Worm (Caenorhabditis elegans): Measurements from ENCODE around the gene dhs-8.

The dhs-8 gene

ce11 chrII:14523070-14523572 lies 25.3 kb downstream of the dhs-8 start, which contains the start of gene btb-20:
Gene btb-20 (minus strand): TSS chrII:14523522.
- TF ChIP-seq fkh-10 (GFP tag; optimal IDR thresholded peaks at IDR 0.05): no peak
- no peak for TF ChIP-seq egl-27 (tag; optimal IDR thresholded peaks at IDR 0.05)
- TF ChIP-seq zag-1 (tag; optimal IDR thresholded peaks at IDR 0.05): no peak
- TF ChIP-seq ceh-9 (tag; optimal IDR thresholded peaks at IDR 0.05): no peak
- TF ChIP-seq aly-2 (tag; optimal IDR thresholded peaks at IDR 0.05): no peak
- TF ChIP-seq mdl-1 (tag; optimal IDR thresholded peaks at IDR 0.05): no peak
- TF ChIP-seq ceh-16 (tag; optimal IDR thresholded peaks at IDR 0.05): no peak
- TF ChIP-seq elt-1 (tag; optimal IDR thresholded peaks at IDR 0.05): no peak
- TF ChIP-seq unc-62 (GFP tag; optimal IDR thresholded peaks at IDR 0.05): no peak
- TF ChIP-seq lin-39 (tag; optimal IDR thresholded peaks at IDR 0.05): no peak

DNA sequence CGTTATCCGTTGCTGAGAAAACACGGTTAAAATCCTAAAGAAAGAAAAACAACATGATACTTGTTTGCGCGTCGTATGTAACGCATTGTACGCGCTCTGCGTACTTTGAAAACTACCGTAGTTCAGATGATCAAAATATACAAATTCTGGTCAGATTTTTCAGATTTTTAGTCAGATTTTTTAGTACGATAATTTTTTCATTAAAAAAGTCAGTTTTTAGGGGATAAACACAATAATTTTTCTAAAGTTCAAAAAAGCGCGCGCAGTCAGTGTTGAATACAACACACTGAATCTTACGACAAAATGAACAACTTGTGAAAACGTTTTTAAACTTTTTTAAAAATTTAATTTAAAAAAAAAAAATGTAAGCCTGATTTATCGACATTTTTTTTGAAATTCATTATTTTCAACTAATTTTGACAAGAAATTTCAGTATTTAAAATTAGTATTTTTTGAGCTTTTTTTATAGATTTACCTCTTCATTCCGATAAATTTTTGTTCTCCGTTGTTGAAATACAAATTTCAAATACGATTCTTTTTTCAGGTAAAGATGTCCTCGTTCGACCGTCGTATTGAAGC lies 25.9 kb downstream of the dhs-8 start, which contains the start of gene pot-2:
pot-2 (plus strand) TSS at position 529 of the 579 bp plus-strand sequence.
- TF ChIP-seq jun-1 (tag; optimal IDR thresholded peaks at IDR 0.05) (no peak), nhr-23 (tag; optimal IDR thresholded peaks at IDR 0.05) (no peak)

DNA sequence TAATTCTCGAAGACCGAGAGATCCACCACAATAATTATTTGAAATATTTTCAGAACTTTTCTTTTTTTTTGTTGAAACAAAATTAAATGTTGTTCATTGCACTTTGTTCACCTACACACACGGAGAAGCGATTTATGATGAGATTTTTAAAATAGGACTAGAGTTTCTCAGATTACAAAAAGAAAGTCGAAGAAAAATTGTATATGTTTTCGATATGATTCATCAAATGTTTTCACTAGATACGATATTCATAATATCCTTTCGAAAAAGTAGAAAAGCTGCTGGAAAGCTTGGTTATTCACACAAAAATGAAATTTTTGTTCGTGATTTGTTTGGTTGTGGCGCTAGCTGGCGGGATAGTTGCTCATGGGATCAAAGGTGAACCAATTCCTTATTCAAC lies 27.2 kb downstream of the dhs-8 start, which contains the start of gene F57C2.4:
F57C2.4 (plus strand) TSS at position 301 of the 400 bp plus-strand sequence.
- TF ChIP-seq daf-12 (tag; optimal IDR thresholded peaks at IDR 0.05): no peak

DNA sequence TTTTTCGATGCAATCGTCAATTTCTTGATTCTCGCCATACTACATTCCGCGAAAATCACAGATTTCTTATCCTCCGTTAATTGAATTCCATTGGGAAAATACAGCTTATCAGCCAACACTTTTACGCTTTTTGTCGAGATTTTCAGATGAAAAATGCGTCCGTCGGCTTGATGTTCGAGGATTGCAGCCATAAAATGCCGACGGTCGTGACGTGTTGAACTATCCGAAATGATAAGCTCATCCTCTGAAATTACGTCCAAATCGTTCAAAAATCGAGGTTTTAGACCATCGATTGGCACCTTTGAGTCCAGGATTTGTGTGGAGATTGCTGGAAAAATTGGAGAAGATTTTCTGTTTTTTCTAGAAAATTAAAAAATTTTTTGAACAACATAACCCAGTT lies 29.3 kb downstream of the dhs-8 start:
- no peak for TF ChIP-seq elt-1 (tag; optimal IDR thresholded peaks at IDR 0.05)
- no peak for TF ChIP-seq elt-2 (tag; optimal IDR thresholded peaks at IDR 0.05)
- TF ChIP-seq daf-12 (tag; optimal IDR thresholded peaks at IDR 0.05): no peak
- TF ChIP-seq zag-1 (tag; optimal IDR thresholded peaks at IDR 0.05): no peak

DNA sequence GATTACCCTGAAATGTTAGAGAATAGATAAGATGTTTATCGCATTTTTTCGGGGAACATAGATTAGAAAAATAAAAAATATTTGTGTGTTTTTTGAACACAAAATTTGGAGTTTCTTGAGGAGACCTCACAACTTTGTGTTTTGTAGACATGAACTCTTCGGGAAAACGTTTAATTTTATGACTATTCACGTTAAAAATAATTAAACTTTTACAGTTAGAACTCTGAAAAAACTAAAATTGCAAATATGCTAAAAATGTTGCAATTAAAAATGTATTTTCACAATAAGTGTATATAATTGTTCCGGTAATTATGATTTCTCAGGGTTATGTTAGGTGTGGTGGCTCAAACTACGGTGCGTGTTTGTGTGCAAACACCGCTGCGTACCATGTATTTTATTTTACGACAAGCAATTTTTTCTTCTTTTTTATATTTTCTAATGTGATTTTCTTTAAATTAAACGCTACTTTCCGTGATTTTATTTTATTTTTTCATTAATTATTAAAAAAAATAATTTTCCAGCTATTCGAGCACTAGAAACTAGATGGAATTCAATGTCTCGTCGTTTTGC lies 30.5 kb downstream of the dhs-8 start, which contains the start of the genes F57C2.5 and spat-1:
F57C2.5 (minus strand) TSS at position 7 of the 570 bp plus-strand sequence.
spat-1 (plus strand) TSS at position 520 of the 570 bp plus-strand sequence.
- TF ChIP-seq jun-1 (tag; optimal IDR thresholded peaks at IDR 0.05) (peak; percentile 10), mml-1 (tag; optimal IDR thresholded peaks at IDR 0.05) (no peak), pha-4 (tag; optimal IDR thresholded peaks at IDR 0.05) (peak; percentile 79), nhr-25 (tag; optimal IDR thresholded peaks at IDR 0.05) (peak; percentile 12), egl-5 (tag; optimal IDR thresholded peaks at IDR 0.05) (no peak), elt-3 (tag; optimal IDR thresholded peaks at IDR 0.05) (no peak), hmg-11 (tag; optimal IDR thresholded peaks at IDR 0.05) (peak; percentile 55), nhr-76 (tag; optimal IDR thresholded peaks at IDR 0.05) (no peak), lin-39 (tag; optimal IDR thresholded peaks at IDR 0.05) (no peak), pqm-1 (tag; optimal IDR thresholded peaks at IDR 0.05) (peak; percentile 54), fos-1 (tag; optimal IDR thresholded peaks at IDR 0.05) (no peak), skn-1 (tag; optimal IDR thresholded peaks at IDR 0.05) (peak; percentile 46), unc-62 (GFP tag; optimal IDR thresholded peaks at IDR 0.05) (no peak), elt-2 (tag; optimal IDR thresholded peaks at IDR 0.05) (peak; percentile 83), ceh-9 (tag; optimal IDR thresholded peaks at IDR 0.05) (no peak), nfya-1 (tag; optimal IDR thresholded peaks at IDR 0.05; ENCODE audit: insufficient read depth) (peak; percentile 74), unc-39 (tag; optimal IDR thresholded peaks at IDR 0.05) (no peak), nhr-12 (tag; optimal IDR thresholded peaks at IDR 0.05) (no peak), ama-1 (optimal IDR thresholded peaks at IDR 0.05) (no peak), fkh-2 (tag; optimal IDR thresholded peaks at IDR 0.05) (no peak), snpc-4 (tag; optimal IDR thresholded peaks at IDR 0.05) (peak; percentile 22), nhr-23 (tag; optimal IDR thresholded peaks at IDR 0.05) (peak; percentile 56), nhr-28 (tag; optimal IDR thresholded peaks at IDR 0.05) (no peak), nhr-43 (tag; optimal IDR thresholded peaks at IDR 0.05; ENCODE audit: poor library complexity, severe bottlenecking) (no peak), elt-1 (tag; optimal IDR thresholded peaks at IDR 0.05) (peak; percentile 52), lin-15B (tag; optimal IDR thresholded peaks at IDR 0.05) (peak; percentile 66), nhr-77 (tag; optimal IDR thresholded peaks at IDR 0.05) (no peak), nhr-67 (tag; optimal IDR thresholded peaks at IDR 0.05) (no peak), tbx-2 (tag; optimal IDR thresholded peaks at IDR 0.05) (no peak)

Measured in whole organism, L3 larva.